Worm (Caenorhabditis elegans) whole organism, L1 larva: Measurements from ENCODE around the gene Y54F10BM.9.
"Not testable (repeated sequence)": the region's sequence is repeated elsewhere in the genome, so short reads cannot be mapped to it uniquely, and the experiment has no call there.

Experiments used
- C16A3.4 ChIP-seq: fragments of 150-350 bp; optimal IDR thresholded peaks from 2 replicates; lab custom pipeline; 2014; ENCODE audit warnings: missing biosample characterization, missing genetic modification characterization
- C34B4.2 ChIP-seq: sonication (generic microtip); optimal IDR thresholded peaks from 2 replicates; lab custom pipeline; 2017; ENCODE audit warnings: mild to moderate bottlenecking, missing genetic modification characterization, missing compliant biosample characterization
- F16B12.6 ChIP-seq: fragments of 150-350 bp; optimal IDR thresholded peaks from 2 replicates; lab custom pipeline; 2014; ENCODE audit warnings: missing biosample characterization, missing genetic modification characterization
- Y116A8C.19 ChIP-seq: sonication (generic microtip); optimal IDR thresholded peaks from 2 replicates; lab custom pipeline; 2016; ENCODE audit warnings: missing compliant biosample characterization, missing genetic modification characterization, borderline replicate concordance
- aly-2 ChIP-seq: fragments of 150-350 bp; optimal IDR thresholded peaks from 2 replicates; lab custom pipeline; 2014; ENCODE audit warnings: missing biosample characterization, missing genetic modification characterization
- blmp-1 ChIP-seq: fragments of 150-350 bp; optimal IDR thresholded peaks from 2 replicates; lab custom pipeline; 2014; ENCODE audit warnings: missing biosample characterization, missing genetic modification characterization
- ceh-82 ChIP-seq, 3 experiments: fragments of 150-350 bp in 1 of 3; sonication (generic microtip) in 2 of 3; optimal IDR thresholded peaks; 2 replicates each; lab custom pipeline; 2014 to 2017; ENCODE audit warnings: missing biosample characterization in 3 of 3, missing genetic modification characterization in 3 of 3
- ceh-90 ChIP-seq: sonication (generic microtip); optimal IDR thresholded peaks from 2 replicates; lab custom pipeline; 2016; ENCODE audit warnings: missing genetic modification characterization, missing compliant biosample characterization
- ces-1 ChIP-seq: fragments of 150-350 bp; optimal IDR thresholded peaks from 2 replicates; lab custom pipeline; 2014; ENCODE audit warnings: missing biosample characterization, missing genetic modification reagents, missing genetic modification characterization
- dpl-1 ChIP-seq, 3 experiments: fragments of 150-350 bp in 2 of 3; sonication (generic microtip) in 1 of 3; optimal IDR thresholded peaks; 2 replicates each; lab custom pipeline; 2014 to 2017; ENCODE audit warnings: missing biosample characterization in 3 of 3, missing genetic modification characterization in 3 of 3, missing genetic modification reagents in 3 of 3
- efl-1 ChIP-seq, 4 experiments: fragments of 150-350 bp; optimal IDR thresholded peaks in 3 of 4; peaks in 1 of 4; 1 replicate in 1 of 4; 2 replicates in 3 of 4; lab custom pipeline; 2014; ENCODE audit warnings: missing biosample characterization in 2 of 4, missing genetic modification characterization in 2 of 4, missing genetic modification reagents in 2 of 4
- efl-3 ChIP-seq: fragments of 200-800 bp; sonication (Bioruptor generic); optimal IDR thresholded peaks from 2 replicates; lab custom pipeline; 2018; ENCODE audit warnings: mild to moderate bottlenecking, missing genetic modification characterization, missing compliant biosample characterization
- elt-2 ChIP-seq: sonication (generic microtip); optimal IDR thresholded peaks from 2 replicates; lab custom pipeline; 2016; ENCODE audit warnings: missing genetic modification characterization, mild to moderate bottlenecking, inconsistent platforms, missing compliant biosample characterization, missing genetic modification reagents
- grh-1 ChIP-seq: fragments of 200-800 bp; sonication (Bioruptor generic); IDR thresholded peaks from 2 replicates; pipeline ENCODE4 v1.3.6; 2022; ENCODE audit warnings: missing genetic modification reagents, missing genetic modification characterization, missing compliant biosample characterization
- hlh-4 ChIP-seq: sonication (generic microtip); optimal IDR thresholded peaks from 2 replicates; lab custom pipeline; 2016; ENCODE audit warnings: mild to moderate bottlenecking, missing genetic modification characterization, missing compliant biosample characterization
- hpl-2 ChIP-seq: fragments of 150-350 bp; optimal IDR thresholded peaks from 2 replicates; lab custom pipeline; 2014; ENCODE audit warnings: missing biosample characterization, missing genetic modification reagents, missing genetic modification characterization
- jun-1 ChIP-seq: fragments of 150-350 bp; optimal IDR thresholded peaks from 2 replicates; lab custom pipeline; 2014; ENCODE audit warnings: missing biosample characterization, missing genetic modification reagents, missing genetic modification characterization
- lin-15B ChIP-seq: fragments of 150-350 bp; sonication (generic microtip); optimal IDR thresholded peaks from 3 replicates; lab custom pipeline; 2014; ENCODE audit warnings: missing biosample characterization, missing genetic modification characterization
- lin-39 ChIP-seq: fragments of 150-350 bp; optimal IDR thresholded peaks from 2 replicates; lab custom pipeline; 2014; ENCODE audit warnings: missing biosample characterization, missing genetic modification reagents, missing genetic modification characterization
- lir-3 ChIP-seq: sonication (generic microtip); optimal IDR thresholded peaks from 2 replicates; lab custom pipeline; 2016; ENCODE audit warnings: mild to moderate bottlenecking, missing genetic modification characterization, moderate library complexity, missing compliant biosample characterization; ENCODE audit not compliant: poor library complexity
- mab-9 ChIP-seq: fragments of 200-800 bp; sonication (Bioruptor generic); IDR thresholded peaks from 2 replicates; pipeline ENCODE4 v1.3.6; 2022; ENCODE audit warnings: missing genetic modification reagents, missing genetic modification characterization, missing compliant biosample characterization
- mdl-1 ChIP-seq, 2 experiments: fragments of 150-350 bp; optimal IDR thresholded peaks; 2 replicates each; lab custom pipeline; 2014 to 2017; ENCODE audit warnings: missing biosample characterization in 2 of 2, missing genetic modification characterization in 2 of 2, inconsistent platforms in 1 of 2
- mep-1 ChIP-seq: fragments of 150-350 bp; optimal IDR thresholded peaks from 2 replicates; lab custom pipeline; 2014; ENCODE audit warnings: missing biosample characterization, missing genetic modification characterization
- nhr-11 ChIP-seq: fragments of 150-350 bp; optimal IDR thresholded peaks from 2 replicates; lab custom pipeline; 2014; ENCODE audit warnings: missing biosample characterization, missing genetic modification characterization
- nhr-12 ChIP-seq: sonication (generic microtip); optimal IDR thresholded peaks from 2 replicates; lab custom pipeline; 2017; ENCODE audit warnings: missing biosample characterization, missing genetic modification characterization
- nhr-237 ChIP-seq: fragments of 150-350 bp; optimal IDR thresholded peaks from 2 replicates; lab custom pipeline; 2014; ENCODE audit warnings: missing biosample characterization, missing genetic modification characterization
- nhr-47 ChIP-seq: sonication (generic microtip); optimal IDR thresholded peaks from 2 replicates; lab custom pipeline; 2016; ENCODE audit warnings: mild to moderate bottlenecking, missing genetic modification characterization, moderate library complexity, missing compliant biosample characterization
- nhr-90 ChIP-seq: sonication (generic microtip); optimal IDR thresholded peaks from 2 replicates; lab custom pipeline; 2016; ENCODE audit warnings: mild to moderate bottlenecking, missing genetic modification characterization, missing compliant biosample characterization; ENCODE audit not compliant: poor library complexity
- pqm-1 ChIP-seq: sonication (generic microtip); optimal IDR thresholded peaks from 3 replicates; lab custom pipeline; 2017; ENCODE audit warnings: missing biosample characterization, missing genetic modification characterization
- skn-1 ChIP-seq: fragments of 150-350 bp; optimal IDR thresholded peaks from 2 replicates; lab custom pipeline; 2014; ENCODE audit warnings: missing biosample characterization, missing genetic modification characterization
- snpc-4 ChIP-seq: fragments of 150-350 bp; optimal IDR thresholded peaks from 2 replicates; lab custom pipeline; 2014; ENCODE audit warnings: missing biosample characterization, missing genetic modification characterization
- sox-4 ChIP-seq: sonication (generic microtip); optimal IDR thresholded peaks from 2 replicates; lab custom pipeline; 2016; ENCODE audit warnings: missing genetic modification characterization, missing compliant biosample characterization
- sup-37 ChIP-seq: fragments of 200-800 bp; sonication (Bioruptor generic); optimal IDR thresholded peaks from 2 replicates; lab custom pipeline; 2018; ENCODE audit warnings: mild to moderate bottlenecking, missing genetic modification characterization, missing compliant biosample characterization
- unc-30 ChIP-seq: sonication (generic microtip); optimal IDR thresholded peaks from 2 replicates; lab custom pipeline; 2017; ENCODE audit warnings: missing biosample characterization, missing genetic modification characterization
- zag-1 ChIP-seq: fragments of 150-350 bp; optimal IDR thresholded peaks from 2 replicates; lab custom pipeline; 2014; ENCODE audit warnings: missing biosample characterization, missing genetic modification characterization
- zip-4 ChIP-seq: fragments of 200-800 bp; sonication (Bioruptor generic); optimal IDR thresholded peaks from 2 replicates; lab custom pipeline; 2018; ENCODE audit warnings: mild to moderate bottlenecking, missing genetic modification characterization, moderate library complexity, missing compliant biosample characterization
- ztf-4 ChIP-seq: fragments of 150-350 bp; optimal IDR thresholded peaks from 2 replicates; lab custom pipeline; 2014; ENCODE audit warnings: missing biosample characterization, missing genetic modification characterization

The Y54F10BM.9 gene

ce11 chrIII:2262942-2263341, 41.8 kb downstream of the Y54F10BM.9 start, which contains the start of gene Y54F10BM.6:
TSS of gene Y54F10BM.6 (plus strand) at chrIII:2263242.
- TF ChIP-seq efl-1 (optimal IDR thresholded peaks at IDR 0.05; lab: Kevin White, UChicago) (no peak), efl-1 (GFP tag; optimal IDR thresholded peaks at IDR 0.05 in 1 of 2; lab: Kevin White, UChicago) (peak in 1 of 2 experiments; percentile 72), lin-39 (tag; lab: Kevin White, UChicago) (no peak)

- TF ChIP-seq mab-9 (GFP tag; lab: Robert Waterston, UW); dpl-1 (GFP tag; optimal IDR thresholded peaks at IDR 0.05; lab: Kevin White, UChicago); unc-30: not testable (repeated sequence)
These were observed 43.4 kb downstream of the Y54F10BM.9 start, which contains the start of gene fbxa-42 for ce11 chrIII:2261353-2261752. TSS of gene fbxa-42 (minus strand) at chrIII:2261453.

ce11 chrIII:2259329-2259728, 45.4 kb downstream of the Y54F10BM.9 start:
- TF ChIP-seq zip-4: no peak
- TF ChIP-seq efl-1 (optimal IDR thresholded peaks at IDR 0.05; lab: Kevin White, UChicago): no peak
- TF ChIP-seq efl-1 (GFP tag; optimal IDR thresholded peaks at IDR 0.05 in 1 of 2; lab: Kevin White, UChicago): peak in 1 of 2 experiments; percentile 92
- no peak for TF ChIP-seq mep-1 (tag; lab: Kevin White, UChicago)

ce11 chrIII:2258863-2259262, 45.9 kb downstream of the Y54F10BM.9 start, which contains the start of gene fbxa-43:
TSS of gene fbxa-43 (minus strand) at chrIII:2258963.
- TF ChIP-seq blmp-1 (tag; lab: Kevin White, UChicago) (no peak), efl-1 (optimal IDR thresholded peaks at IDR 0.05; lab: Kevin White, UChicago) (no peak), efl-1 (GFP tag; optimal IDR thresholded peaks at IDR 0.05 in 1 of 2; lab: Kevin White, UChicago) (peak in 1 of 2 experiments; percentile 52)

ce11 chrIII:2255522-2255921, 49.2 kb downstream of the Y54F10BM.9 start, which contains the start of gene fbxa-71:
TSS of gene fbxa-71 (plus strand) at chrIII:2255822.
- TF ChIP-seq C34B4.2 (tag; lab: Kevin White, UChicago): no peak
- no peak for TF ChIP-seq lin-39 (tag; lab: Kevin White, UChicago)
- no peak for TF ChIP-seq jun-1
- TF ChIP-seq, all 84 proteins: peak for 0

- TF ChIP-seq nhr-12 (no peak), unc-30 (no peak), elt-2 (tag; lab: Kevin White, UChicago) (peak; percentile 71), pqm-1 (tag; lab: Kevin White, UChicago) (peak; percentile 62), nhr-237 (tag; lab: Kevin White, UChicago) (no peak), ceh-90 (no peak), grh-1 (no peak)
These were observed 51.7 kb downstream of the Y54F10BM.9 start, which contains the start of gene fbxa-73 for ce11 chrIII:2253027-2253499. TSS of gene fbxa-73 (plus strand) at chrIII:2253449.

ce11 chrIII:2251348-2251747, 53.4 kb downstream of the Y54F10BM.9 start, which contains the start of gene fbxa-7:
TSS of gene fbxa-7 (minus strand) at chrIII:2251448.
- TF ChIP-seq snpc-4 (tag; lab: Kevin White, UChicago): no peak
- TF ChIP-seq nhr-47 (tag; lab: Kevin White, UChicago): no peak
- TF ChIP-seq hlh-4 (tag; lab: Kevin White, UChicago): no peak
- no peak for TF ChIP-seq grh-1
- no peak for TF ChIP-seq mep-1 (tag; lab: Kevin White, UChicago)
- TF ChIP-seq efl-3 (GFP tag; lab: Kevin White, UChicago): no peak
- TF ChIP-seq skn-1 (tag; lab: Kevin White, UChicago): no peak
- TF ChIP-seq lir-3 (tag; lab: Kevin White, UChicago): no peak

- TF ChIP-seq efl-3 (GFP tag; lab: Kevin White, UChicago): no peak
- no peak for TF ChIP-seq nhr-11 (tag; lab: Kevin White, UChicago)
- TF ChIP-seq ceh-82 (tag; optimal IDR thresholded peaks at IDR 0.05; lab: Kevin White, UChicago): no peak
- no peak for TF ChIP-seq lin-15B (tag; lab: Kevin White, UChicago)
- no peak for TF ChIP-seq mdl-1 (tag; optimal IDR thresholded peaks at IDR 0.05; lab: Kevin White, UChicago)
- no peak for TF ChIP-seq hpl-2
- no peak for TF ChIP-seq C16A3.4 (tag; lab: Kevin White, UChicago)
- TF ChIP-seq snpc-4 (tag; lab: Kevin White, UChicago): no peak
- TF ChIP-seq nhr-90 (tag; lab: Kevin White, UChicago): no peak
- no peak for TF ChIP-seq nhr-12
- no peak for TF ChIP-seq aly-2 (tag; lab: Kevin White, UChicago)
- TF ChIP-seq ces-1 (GFP tag; lab: Kevin White, UChicago): no peak
- no peak for TF ChIP-seq sox-4 (tag; lab: Kevin White, UChicago)
- TF ChIP-seq ztf-4: no peak
- TF ChIP-seq F16B12.6: no peak
- TF ChIP-seq zag-1 (tag; lab: Kevin White, UChicago): no peak
- TF ChIP-seq Y116A8C.19 (tag; lab: Kevin White, UChicago): no peak
- no peak for TF ChIP-seq sup-37
These were observed 59.0 kb downstream of the Y54F10BM.9 start, which contains the start of gene srd-67 for ce11 chrIII:2245727-2246126. TSS of gene srd-67 (minus strand) at chrIII:2245827.
